Worm (Caenorhabditis elegans) whole organism, mixed stage, embryonic: ENCODE results near the gene C33D9.3.
A peak's percentile ranks its signal among the peaks of the same experiment; 100 is the strongest.

ENCODE experiments used
- blmp-1 ChIP-seq: fragments of 150-350 bp; optimal IDR thresholded peaks from 2 replicates; lab custom pipeline; 2014; ENCODE audit warnings: missing biosample characterization, missing genetic modification characterization
- ceh-39 ChIP-seq: fragments of 150-350 bp; optimal IDR thresholded peaks from 2 replicates; lab custom pipeline; 2014; ENCODE audit warnings: missing biosample characterization, missing genetic modification characterization
- ceh-43 ChIP-seq: fragments of 200-800 bp; sonication (Bioruptor generic); optimal IDR thresholded peaks from 2 replicates; lab custom pipeline; 2018; ENCODE audit warnings: mild to moderate bottlenecking, missing genetic modification characterization, moderate library complexity, missing compliant biosample characterization
- ceh-83 ChIP-seq: fragments of 200-800 bp; sonication (Bioruptor generic); optimal IDR thresholded peaks from 2 replicates; lab custom pipeline; 2018; ENCODE audit warnings: mild to moderate bottlenecking, missing genetic modification characterization, missing compliant biosample characterization
- ces-1 ChIP-seq: fragments of 150-350 bp; optimal IDR thresholded peaks from 2 replicates; lab custom pipeline; 2014; ENCODE audit warnings: missing biosample characterization, missing genetic modification reagents, missing genetic modification characterization
- cnd-1 ChIP-seq: fragments of 200-800 bp; sonication (Bioruptor generic); optimal IDR thresholded peaks from 2 replicates; lab custom pipeline; 2018; ENCODE audit warnings: mild to moderate bottlenecking, missing genetic modification characterization, missing compliant biosample characterization
- drap-1 ChIP-seq: fragments of 200-800 bp; sonication (Bioruptor generic); optimal IDR thresholded peaks from 3 replicates; lab custom pipeline; 2018; ENCODE audit warnings: mild to moderate bottlenecking, missing genetic modification characterization, missing compliant biosample characterization
- elt-1 ChIP-seq: sonication (generic microtip); optimal IDR thresholded peaks from 2 replicates; lab custom pipeline; 2017; ENCODE audit warnings: missing genetic modification characterization, mild to moderate bottlenecking, missing compliant biosample characterization, antibody characterized with exemption, moderate library complexity, borderline replicate concordance; ENCODE audit not compliant: insufficient read depth
- elt-3 ChIP-seq: fragments of 150-350 bp; optimal IDR thresholded peaks from 2 replicates; lab custom pipeline; 2014; ENCODE audit warnings: missing biosample characterization, missing genetic modification characterization
- flh-1 ChIP-seq: fragments of 200-800 bp; sonication (Bioruptor generic); optimal IDR thresholded peaks from 2 replicates; lab custom pipeline; 2018; ENCODE audit warnings: mild to moderate bottlenecking, missing genetic modification characterization, moderate library complexity, missing compliant biosample characterization
- ham-2 ChIP-seq: fragments of 200-800 bp; sonication (Bioruptor generic); optimal IDR thresholded peaks from 2 replicates; lab custom pipeline; 2018; ENCODE audit warnings: mild to moderate bottlenecking, missing genetic modification characterization, missing compliant biosample characterization
- hlh-1 ChIP-seq: fragments of 150-350 bp; optimal IDR thresholded peaks from 2 replicates; lab custom pipeline; 2014; ENCODE audit warnings: missing biosample characterization, missing genetic modification reagents, missing genetic modification characterization
- lin-13 ChIP-seq: fragments of 150-350 bp; optimal IDR thresholded peaks from 2 replicates; lab custom pipeline; 2014; ENCODE audit warnings: missing biosample characterization, missing genetic modification characterization
- lin-32 ChIP-seq: fragments of 200-800 bp; sonication (Bioruptor generic); optimal IDR thresholded peaks from 2 replicates; lab custom pipeline; 2018; ENCODE audit warnings: mild to moderate bottlenecking, missing genetic modification characterization, missing compliant biosample characterization
- lsy-2 ChIP-seq: fragments of 150-350 bp; optimal IDR thresholded peaks from 2 replicates; lab custom pipeline; 2014; ENCODE audit warnings: missing biosample characterization, missing genetic modification characterization
- mab-5 ChIP-seq: fragments of 150-350 bp; optimal IDR thresholded peaks from 2 replicates; lab custom pipeline; 2014; ENCODE audit warnings: missing biosample characterization, missing genetic modification characterization
- mep-1 ChIP-seq: fragments of 150-350 bp; optimal IDR thresholded peaks from 2 replicates; lab custom pipeline; 2017; ENCODE audit warnings: missing biosample characterization, missing genetic modification reagents, missing genetic modification characterization, inconsistent platforms
- mls-2 ChIP-seq: sonication (generic microtip); optimal IDR thresholded peaks from 2 replicates; lab custom pipeline; 2016; ENCODE audit warnings: mild to moderate bottlenecking, missing genetic modification characterization, moderate library complexity, missing compliant biosample characterization
- nhr-2 ChIP-seq: fragments of 150-350 bp; optimal IDR thresholded peaks from 2 replicates; lab custom pipeline; 2014; ENCODE audit warnings: missing biosample characterization, missing genetic modification characterization
- nhr-28 ChIP-seq: fragments of 150-350 bp; optimal IDR thresholded peaks from 2 replicates; lab custom pipeline; 2014; ENCODE audit warnings: missing biosample characterization, missing genetic modification characterization
- nhr-76 ChIP-seq: sonication (generic microtip); optimal IDR thresholded peaks from 2 replicates; lab custom pipeline; 2017; ENCODE audit warnings: missing biosample characterization, missing genetic modification characterization
- sem-2 ChIP-seq: fragments of 200-800 bp; sonication (Bioruptor generic); optimal IDR thresholded peaks from 2 replicates; lab custom pipeline; 2018; ENCODE audit warnings: mild to moderate bottlenecking, missing genetic modification characterization, missing compliant biosample characterization
- snpc-4 ChIP-seq: fragments of 150-350 bp; optimal IDR thresholded peaks from 2 replicates; lab custom pipeline; 2014; ENCODE audit warnings: missing biosample characterization, missing genetic modification characterization
- sptf-1 ChIP-seq: sonication (generic microtip); optimal IDR thresholded peaks from 2 replicates; lab custom pipeline; 2017; ENCODE audit warnings: mild to moderate bottlenecking, missing genetic modification characterization, moderate library complexity, missing compliant biosample characterization
- tbx-8 ChIP-seq: fragments of 200-800 bp; sonication (Bioruptor generic); optimal IDR thresholded peaks from 2 replicates; lab custom pipeline; 2018; ENCODE audit warnings: mild to moderate bottlenecking, missing genetic modification characterization, moderate library complexity, missing compliant biosample characterization
- unc-120 ChIP-seq: sonication (generic microtip); optimal IDR thresholded peaks from 2 replicates; lab custom pipeline; 2017; ENCODE audit warnings: missing genetic modification characterization, missing compliant biosample characterization; ENCODE audit not compliant: poor library complexity, severe bottlenecking
- unc-39 ChIP-seq: fragments of 150-350 bp; optimal IDR thresholded peaks from 2 replicates; lab custom pipeline; 2014; ENCODE audit warnings: missing biosample characterization, missing genetic modification characterization
- unc-62 ChIP-seq: fragments of 150-350 bp; optimal IDR thresholded peaks from 2 replicates; lab custom pipeline; 2014; ENCODE audit warnings: missing biosample characterization, missing genetic modification reagents, missing genetic modification characterization

C33D9.3 gene

ce11 chrIV:8769539-8769938 is 23.2 kb downstream of the C33D9.3 start, which contains the start of gene F20C5.5:
TSS of gene F20C5.5 (minus strand) at chrIV:8769639.
- no peak for TF ChIP-seq unc-62 (GFP tag; lab: Kevin White, UChicago)
- no peak for TF ChIP-seq lin-13 (tag; lab: Kevin White, UChicago)
- TF ChIP-seq sem-2 (GFP tag; lab: Kevin White, UChicago), result no peak
- no peak for TF ChIP-seq tbx-8 (GFP tag; lab: Kevin White, UChicago)
- no peak for TF ChIP-seq nhr-28
- TF ChIP-seq blmp-1 (tag; lab: Kevin White, UChicago), result no peak
- TF ChIP-seq, all 35 proteins: peak for 0

ce11 chrIV:8764567-8764966 is 28.1 kb downstream of the C33D9.3 start, which contains the start of gene cdc-50.B:
TSS of gene cdc-50.B (plus strand) at chrIV:8764867.
- no peak for TF ChIP-seq nhr-2 (tag; lab: Kevin White, UChicago)
- TF ChIP-seq sem-2 (GFP tag; lab: Kevin White, UChicago), result no peak
- no peak for TF ChIP-seq unc-120
- TF ChIP-seq sptf-1 (tag; lab: Kevin White, UChicago), result no peak
- TF ChIP-seq flh-1, result no peak
- TF ChIP-seq mab-5, result no peak
- no peak for TF ChIP-seq lin-32 (GFP tag; lab: Kevin White, UChicago)
- TF ChIP-seq nhr-76, result no peak
- no peak for TF ChIP-seq ceh-43
- TF ChIP-seq cnd-1 (tag; lab: Kevin White, UChicago), result no peak
- TF ChIP-seq tbx-8 (GFP tag; lab: Kevin White, UChicago), result no peak
- TF ChIP-seq blmp-1 (tag; lab: Kevin White, UChicago), result no peak
- no peak for TF ChIP-seq ceh-83 (GFP tag; lab: Kevin White, UChicago)
- TF ChIP-seq unc-39 (tag; lab: Kevin White, UChicago), result no peak
- TF ChIP-seq lsy-2 (tag; lab: Kevin White, UChicago), result no peak
- no peak for TF ChIP-seq ceh-39 (tag; lab: Kevin White, UChicago)
- TF ChIP-seq nhr-28, result no peak

ce11 chrIV:8762471-8762870 is 30.2 kb downstream of the C33D9.3 start:
- TF ChIP-seq sptf-1 (tag; lab: Kevin White, UChicago) (no peak), ces-1 (peak; percentile 94), elt-1 (tag; lab: Kevin White, UChicago) (no peak), ceh-43 (no peak), snpc-4 (tag; lab: Kevin White, UChicago) (no peak), ceh-39 (tag; lab: Kevin White, UChicago) (peak; percentile 72), unc-120 (peak; percentile 56), unc-62 (GFP tag; lab: Kevin White, UChicago) (peak; percentile 61), mep-1 (tag; lab: Kevin White, UChicago) (peak; percentile 39), hlh-1 (peak; percentile 88), nhr-28 (no peak), lsy-2 (tag; lab: Kevin White, UChicago) (peak; percentile 32)

ce11 chrIV:8761896-8762295 is 30.8 kb downstream of the C33D9.3 start, which contains the start of the genes F20C5.11 and klp-11:
TSS of gene F20C5.11 (minus strand) at chrIV:8761996.
TSS of gene klp-11 (minus strand) at chrIV:8762066.
- no peak for TF ChIP-seq mab-5
- TF ChIP-seq elt-3 (tag; lab: Kevin White, UChicago), result no peak
- no peak for TF ChIP-seq tbx-8 (GFP tag; lab: Kevin White, UChicago)
- TF ChIP-seq nhr-76, result no peak
- TF ChIP-seq nhr-2 (tag; lab: Kevin White, UChicago), result no peak
- TF ChIP-seq unc-62 (GFP tag; lab: Kevin White, UChicago), result no peak
- no peak for TF ChIP-seq unc-39 (tag; lab: Kevin White, UChicago)
- no peak for TF ChIP-seq ceh-83 (GFP tag; lab: Kevin White, UChicago)
- TF ChIP-seq nhr-28, result no peak
- TF ChIP-seq hlh-1, result no peak
- no peak for TF ChIP-seq blmp-1 (tag; lab: Kevin White, UChicago)
- TF ChIP-seq lsy-2 (tag; lab: Kevin White, UChicago), result no peak
- no peak for TF ChIP-seq ham-2 (GFP tag; lab: Kevin White, UChicago)
- no peak for TF ChIP-seq elt-1 (tag; lab: Kevin White, UChicago)
- no peak for TF ChIP-seq ceh-39 (tag; lab: Kevin White, UChicago)
- no peak for TF ChIP-seq drap-1 (GFP tag; lab: Kevin White, UChicago)
- TF ChIP-seq ces-1, result no peak
- TF ChIP-seq sem-2 (GFP tag; lab: Kevin White, UChicago), result no peak
- TF ChIP-seq mep-1 (tag; lab: Kevin White, UChicago), result no peak

ce11 chrIV:8758620-8759019 is 34.1 kb downstream of the C33D9.3 start:
- TF ChIP-seq ham-2 (GFP tag; lab: Kevin White, UChicago) (no peak), ces-1 (peak; percentile 28)

ce11 chrIV:8757729-8758128 is 35.0 kb downstream of the C33D9.3 start:
- peak; percentile 2 for TF ChIP-seq ces-1
- TF ChIP-seq elt-3 (tag; lab: Kevin White, UChicago), result no peak
- TF ChIP-seq mls-2 (tag; lab: Kevin White, UChicago), result no peak
- no peak for TF ChIP-seq ceh-83 (GFP tag; lab: Kevin White, UChicago)
- no peak for TF ChIP-seq mab-5
- TF ChIP-seq unc-120, result peak; percentile 54
- TF ChIP-seq ceh-43, result no peak
- peak; percentile 55 for TF ChIP-seq hlh-1
